Worm (Caenorhabditis elegans): ENCODE data around the gene vglu-2.

vglu-2 gene

ce11 chrIII:10270778-10271307, 24.1 kb upstream of the vglu-2 start, which contains the start of gene cnk-1 (continued):
- TF ChIP-seq nhr-111 (GFP tag; optimal IDR thresholded peaks at IDR 0.05), result no peak
- peak; percentile 66 for TF ChIP-seq hlh-30 (tag; optimal IDR thresholded peaks at IDR 0.05; ENCODE audit: insufficient read depth)
- TF ChIP-seq unc-62 (GFP tag; optimal IDR thresholded peaks at IDR 0.05 in 1 of 2), result no peak
- TF ChIP-seq unc-62 (tag; optimal IDR thresholded peaks at IDR 0.05), result no peak
- TF ChIP-seq Y48G9A.11 (GFP tag; IDR thresholded peaks at IDR 0.05), result peak; percentile 96
- peak; percentile 94 for TF ChIP-seq lin-1 (GFP tag; IDR thresholded peaks at IDR 0.05)
- peak; percentile 97 for TF ChIP-seq D1046.2 (GFP tag; IDR thresholded peaks at IDR 0.05)
- TF ChIP-seq ceh-82 (tag; optimal IDR thresholded peaks at IDR 0.05), result no peak
- TF ChIP-seq dmd-9 (GFP tag; IDR thresholded peaks at IDR 0.05), result peak; percentile 100
- no peak for TF ChIP-seq unc-39 (tag; optimal IDR thresholded peaks at IDR 0.05)
- peak; percentile 99 for TF ChIP-seq hmg-1.1 (GFP tag; IDR thresholded peaks at IDR 0.05)
- TF ChIP-seq egl-43 (GFP tag; IDR thresholded peaks at IDR 0.05), result peak; percentile 97
- peak; percentile 48 for TF ChIP-seq nhr-25 (tag; optimal IDR thresholded peaks at IDR 0.05; ENCODE audit: borderline replicate concordance, insufficient read depth)
- peak; percentile 94 for TF ChIP-seq mdt-29 (GFP tag; IDR thresholded peaks at IDR 0.05)
- peak; percentile 44 for TF ChIP-seq spr-3 (GFP tag; optimal IDR thresholded peaks at IDR 0.05)
- TF ChIP-seq ces-1 (GFP tag; optimal IDR thresholded peaks at IDR 0.05), result no peak
- TF ChIP-seq daf-19 (GFP tag; conservative IDR thresholded peaks at IDR 0.05), result no peak
- TF ChIP-seq ZK546.5 (tag; optimal IDR thresholded peaks at IDR 0.05), result no peak
- TF ChIP-seq nhr-102 (tag; optimal IDR thresholded peaks at IDR 0.05), result peak; percentile 81
- TF ChIP-seq ztf-7 (tag; optimal IDR thresholded peaks at IDR 0.05), result no peak
- TF ChIP-seq nhr-237 (tag; optimal IDR thresholded peaks at IDR 0.05), result no peak

ce11 chrIII:10271807-10272206, 23.1 kb upstream of the vglu-2 start:
- TF ChIP-seq D1046.2 (GFP tag; IDR thresholded peaks at IDR 0.05) (no peak), hif-1 (tag; optimal IDR thresholded peaks at IDR 0.05) (no peak), aha-1 (tag) (peak; percentile 84), egl-27 (tag; optimal IDR thresholded peaks at IDR 0.05) (no peak), zip-2 (tag; optimal IDR thresholded peaks at IDR 0.05) (no peak), unc-62 (GFP tag; optimal IDR thresholded peaks at IDR 0.05 in 1 of 2) (peak in 1 of 2 experiments; percentile 55), unc-62 (tag; optimal IDR thresholded peaks at IDR 0.05) (no peak), hmg-1.1 (GFP tag; IDR thresholded peaks at IDR 0.05) (no peak), zfp-2 (tag; optimal IDR thresholded peaks at IDR 0.05) (no peak), Y5F2A.4 (GFP tag; optimal IDR thresholded peaks at IDR 0.05) (no peak)

- TF ChIP-seq set-16 (GFP tag; IDR thresholded peaks at IDR 0.05), result no peak
- TF ChIP-seq nhr-41 (GFP tag; IDR thresholded peaks at IDR 0.05), result no peak
These were observed 16.1 kb upstream of the vglu-2 start, which contains the start of gene pad-2 for ce11 chrIII:10278826-10279225. TSS of gene pad-2 (plus strand) at chrIII:10279126.

- no peak for TF ChIP-seq gei-8 (GFP tag; optimal IDR thresholded peaks at IDR 0.05)
- no peak for TF ChIP-seq F44E2.7 (GFP tag; IDR thresholded peaks at IDR 0.05)
- TF ChIP-seq mes-2 (tag; optimal IDR thresholded peaks at IDR 0.05; ENCODE audit: poor library complexity, severe bottlenecking), result peak; percentile 9
- peak; percentile 85 for TF ChIP-seq rbr-2 (tag; optimal IDR thresholded peaks at IDR 0.05)
- TF ChIP-seq Y105C5A.15 (GFP tag; IDR thresholded peaks at IDR 0.05), result no peak
- no peak for TF ChIP-seq ceh-62 (tag; optimal IDR thresholded peaks at IDR 0.05)
- peak; percentile 55 for TF ChIP-seq dmd-6 (GFP tag; IDR thresholded peaks at IDR 0.05)
- TF ChIP-seq madf-9 (GFP tag; conservative IDR thresholded peaks at IDR 0.05), result peak; percentile 49; the same call in 1 of the 2 replicates
- TF ChIP-seq hmg-1.1 (GFP tag; IDR thresholded peaks at IDR 0.05), result peak; percentile 74
- TF ChIP-seq zag-1 (tag; optimal IDR thresholded peaks at IDR 0.05), result peak; percentile 33
- TF ChIP-seq ceh-28 (tag; optimal IDR thresholded peaks at IDR 0.05), result no peak
- TF ChIP-seq lin-1 (GFP tag; IDR thresholded peaks at IDR 0.05), result no peak
- no peak for TF ChIP-seq daf-8 (GFP tag; IDR thresholded peaks at IDR 0.05)
- TF ChIP-seq lin-39 (tag; optimal IDR thresholded peaks at IDR 0.05), result no peak
- TF ChIP-seq tra-1 (GFP tag; IDR thresholded peaks at IDR 0.05), result 0 out of 2 replicates have a peak, but pooled peaks have one; percentile 35
- TF ChIP-seq ZK546.5 (tag; optimal IDR thresholded peaks at IDR 0.05), result no peak
- TF ChIP-seq ceh-44 (GFP tag; IDR thresholded peaks at IDR 0.05), result no peak
- TF ChIP-seq ctbp-1 (GFP tag; IDR thresholded peaks at IDR 0.05), result peak; percentile 94; the same call in 1 of the 2 replicates
- no peak for TF ChIP-seq unc-130 (GFP tag; optimal IDR thresholded peaks at IDR 0.05)
- no peak for TF ChIP-seq nhr-6 (tag; optimal IDR thresholded peaks at IDR 0.05)
- TF ChIP-seq egl-43 (GFP tag; IDR thresholded peaks at IDR 0.05), result peak; percentile 65; the same call in 1 of the 2 replicates
- TF ChIP-seq egl-27 (tag; optimal IDR thresholded peaks at IDR 0.05), result no peak
These were observed 10.7 kb upstream of the vglu-2 start for ce11 chrIII:10284214-10284613.

All from whole organism, L4 larva.